Fruit fly (Drosophila melanogaster) whole organism, pupa: ENCODE data around the gene CG11977.
A peak's percentile ranks its signal among the peaks of the same experiment; 100 is the strongest.

Source experiments
- CG10348 ChIP-seq: fragments of 200-800 bp; sonication (Bioruptor generic); IDR thresholded peaks from 2 replicates; pipeline ENCODE4 v1.3.6; 2022; ENCODE audit warnings: missing biosample characterization, missing genetic modification characterization
- CG12605 ChIP-seq: fragments of 200-800 bp; sonication (Bioruptor generic); IDR thresholded peaks from 2 replicates; pipeline ENCODE4 v1.3.6; 2022; ENCODE audit warnings: missing biosample characterization, missing genetic modification characterization
- CG13204 ChIP-seq: fragments of 200-800 bp; sonication (Bioruptor generic); optimal IDR thresholded peaks from 2 replicates; lab custom pipeline; 2018; ENCODE audit warnings: missing biosample characterization, mild to moderate bottlenecking, missing genetic modification characterization, moderate library complexity
- CG14655 ChIP-seq: fragments of 200-800 bp; sonication (Bioruptor generic); optimal IDR thresholded peaks from 3 replicates; lab custom pipeline; 2017; ENCODE audit warnings: mild to moderate bottlenecking, missing biosample characterization, missing genetic modification reagents, missing genetic modification characterization
- CG15710 ChIP-seq: fragments of 200-800 bp; sonication (Bioruptor generic); optimal IDR thresholded peaks from 2 replicates; lab custom pipeline; 2018; ENCODE audit warnings: missing biosample characterization, mild to moderate bottlenecking, missing genetic modification characterization, moderate library complexity
- CG17806 ChIP-seq: fragments of 200-800 bp; sonication (Bioruptor generic); optimal IDR thresholded peaks from 2 replicates; lab custom pipeline; 2018; ENCODE audit warnings: missing biosample characterization, mild to moderate bottlenecking, missing genetic modification characterization, moderate library complexity
- CG32121 ChIP-seq: fragments of 200-800 bp; sonication (Bioruptor generic); IDR thresholded peaks from 2 replicates; pipeline ENCODE4 v1.3.6; 2022; ENCODE audit warnings: missing biosample characterization, missing genetic modification characterization
- CG34367 ChIP-seq: fragments of 200-800 bp; sonication (Bioruptor generic); optimal IDR thresholded peaks from 2 replicates; lab custom pipeline; 2018; ENCODE audit warnings: missing biosample characterization, mild to moderate bottlenecking, missing genetic modification characterization
- CG4496 ChIP-seq: fragments of 200-800 bp; sonication (Bioruptor generic); IDR thresholded peaks from 3 replicates; pipeline ENCODE4 v1.3.6; 2022; ENCODE audit warnings: missing biosample characterization, missing genetic modification characterization
- CG8159 ChIP-seq: fragments of 200-800 bp; sonication (Bioruptor generic); optimal IDR thresholded peaks from 3 replicates; lab custom pipeline; 2018; ENCODE audit warnings: missing biosample characterization, mild to moderate bottlenecking, missing genetic modification characterization, moderate library complexity
- CG8301 ChIP-seq: fragments of 200-800 bp; sonication (Bioruptor generic); optimal IDR thresholded peaks from 2 replicates; lab custom pipeline; 2018; ENCODE audit warnings: missing biosample characterization, mild to moderate bottlenecking, missing genetic modification characterization
- CG9948 ChIP-seq: fragments of 200-800 bp; sonication (Bioruptor generic); optimal IDR thresholded peaks from 2 replicates; lab custom pipeline; 2018; ENCODE audit warnings: missing biosample characterization, mild to moderate bottlenecking, missing genetic modification characterization, moderate library complexity
- D1 ChIP-seq: fragments of 200-800 bp; sonication (Bioruptor generic); optimal IDR thresholded peaks from 2 replicates; lab custom pipeline; 2018; ENCODE audit warnings: missing biosample characterization, mild to moderate bottlenecking, missing genetic modification characterization, moderate library complexity
- EcR ChIP-seq: fragments of 200-800 bp; sonication (Bioruptor generic); optimal IDR thresholded peaks from 3 replicates; lab custom pipeline; 2019; ENCODE audit warnings: missing biosample characterization, missing genetic modification characterization, mild to moderate bottlenecking, moderate library complexity, missing genetic modification reagents
- Ets98B ChIP-seq: fragments of 200-800 bp; sonication (Bioruptor generic); IDR thresholded peaks from 2 replicates; pipeline ENCODE4 v1.3.6; 2022; ENCODE audit warnings: missing biosample characterization, missing genetic modification characterization
- Pif1A ChIP-seq: fragments of 200-800 bp; sonication (Bioruptor generic); optimal IDR thresholded peaks from 3 replicates; lab custom pipeline; 2016; ENCODE audit warnings: missing biosample characterization, missing genetic modification characterization
- Pif1B ChIP-seq: fragments of 200-800 bp; sonication (Bioruptor generic); optimal IDR thresholded peaks from 3 replicates; lab custom pipeline; 2016; ENCODE audit warnings: missing biosample characterization, missing genetic modification characterization
- Snoo ChIP-seq: fragments of 200-800 bp; sonication (Bioruptor generic); optimal IDR thresholded peaks from 3 replicates; lab custom pipeline; 2017; ENCODE audit warnings: missing biosample characterization, mild to moderate bottlenecking, missing genetic modification characterization, inconsistent platforms
- fd96Ca ChIP-seq: fragments of 200-800 bp; sonication (Bioruptor generic); IDR thresholded peaks from 3 replicates; pipeline ENCODE4 v1.3.6; 2022; ENCODE audit warnings: missing biosample characterization, missing genetic modification characterization
- gl ChIP-seq: fragments of 200-800 bp; sonication (Bioruptor generic); optimal IDR thresholded peaks from 2 replicates; lab custom pipeline; 2018; ENCODE audit warnings: missing biosample characterization, mild to moderate bottlenecking, missing genetic modification characterization
- rn ChIP-seq: fragments of 200-800 bp; sonication (Bioruptor generic); IDR thresholded peaks from 2 replicates; pipeline ENCODE4 v1.3.6; 2022; ENCODE audit warnings: missing biosample characterization, missing genetic modification characterization

The CG11977 gene

dm6 chr3R:9023934-9024333, 26.4 kb downstream of the CG11977 start:
- TF ChIP-seq CG10348 (GFP tag; lab: Robert Waterston, UW) (no peak), CG17806 (tag; lab: Kevin White, UChicago) (no peak), CG15710 (tag; lab: Kevin White, UChicago) (no peak)
- TF ChIP-seq, all 21 proteins: peak for 0

DNA sequence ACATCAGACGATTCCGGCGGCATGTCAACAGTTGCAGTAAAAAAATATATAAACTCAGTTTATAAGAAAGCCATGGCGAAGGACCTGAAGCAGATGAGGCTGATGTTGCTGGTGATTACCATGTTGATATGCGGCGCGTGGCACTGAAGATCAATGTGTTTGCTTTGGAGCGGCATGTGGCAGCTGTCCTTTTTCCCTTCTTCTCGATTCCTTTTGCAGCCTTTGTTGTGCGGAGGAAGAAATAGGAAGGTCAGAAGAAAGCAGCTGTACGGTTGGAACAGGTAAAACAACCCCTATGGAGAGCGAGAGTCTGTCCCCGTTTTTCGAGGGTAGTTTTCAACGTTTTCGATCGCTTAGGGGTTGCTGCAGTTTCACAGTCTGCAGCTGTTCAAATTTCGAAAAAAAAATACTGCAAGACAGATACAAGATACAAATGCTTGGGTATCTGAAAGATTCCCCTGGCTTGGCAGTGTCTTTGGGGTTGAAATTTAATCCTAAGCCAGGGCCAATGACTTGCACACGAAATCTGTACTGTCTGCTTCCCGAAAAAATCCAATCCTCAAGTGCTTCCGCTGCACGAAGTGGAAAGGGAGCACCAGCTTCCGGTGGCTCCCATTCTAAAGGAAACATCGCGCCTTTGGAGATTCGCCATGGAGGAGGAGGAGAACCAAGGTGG, 27.5 kb downstream of the CG11977 start:
- TF ChIP-seq CG32121 (no peak), CG10348 (GFP tag; lab: Robert Waterston, UW) (no peak), CG14655 (GFP tag; lab: Kevin White, UChicago) (no peak), CG8301 (tag; lab: Kevin White, UChicago) (no peak), CG4496 (GFP tag; lab: Robert Waterston, UW) (no peak), Snoo (tag; lab: Kevin White, UChicago) (no peak), CG15710 (tag; lab: Kevin White, UChicago) (no peak)

- TF ChIP-seq CG34367 (tag; lab: Kevin White, UChicago): no peak
- no peak for TF ChIP-seq Pif1A (GFP tag; lab: Kevin White, UChicago)
- TF ChIP-seq EcR (GFP tag; lab: Kevin White, UChicago): no peak
- no peak for TF ChIP-seq CG12605 (GFP tag; lab: Robert Waterston, UW)
- no peak for TF ChIP-seq CG4496 (GFP tag; lab: Robert Waterston, UW)
- TF ChIP-seq CG9948 (tag; lab: Kevin White, UChicago): no peak
- TF ChIP-seq CG15710 (tag; lab: Kevin White, UChicago): no peak
- TF ChIP-seq CG8301 (tag; lab: Kevin White, UChicago): no peak
- no peak for TF ChIP-seq CG17806 (tag; lab: Kevin White, UChicago)
- TF ChIP-seq rn (GFP tag; lab: Robert Waterston, UW): no peak
- no peak for TF ChIP-seq CG32121
- TF ChIP-seq CG10348 (GFP tag; lab: Robert Waterston, UW): no peak
- TF ChIP-seq Snoo (tag; lab: Kevin White, UChicago): no peak
Observed at dm6 chr3R:9027082-9027481, 29.6 kb downstream of the CG11977 start.

DNA sequence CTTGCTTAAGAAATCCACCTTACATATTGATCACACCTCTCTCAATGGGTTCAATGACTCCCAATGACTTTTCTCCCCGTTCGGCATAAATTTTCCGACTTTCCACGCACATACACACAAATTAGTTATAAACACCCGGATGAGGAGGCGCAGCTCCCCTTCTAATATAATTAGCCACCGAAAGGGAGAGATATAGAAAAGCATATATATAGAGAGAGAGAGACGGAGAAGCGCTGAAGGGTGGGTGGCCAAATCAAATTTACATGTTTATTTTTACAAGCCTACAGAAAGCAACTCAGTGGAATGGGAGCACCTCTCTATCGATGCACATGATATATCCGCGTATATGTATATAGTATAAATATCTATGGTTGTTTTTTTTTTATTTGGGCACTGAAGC, 31.2 kb downstream of the CG11977 start:
- TF ChIP-seq CG8159 (tag; lab: Kevin White, UChicago): no peak
- TF ChIP-seq CG14655 (GFP tag; lab: Kevin White, UChicago): no peak
- TF ChIP-seq, all 21 proteins: peak for 0

DNA sequence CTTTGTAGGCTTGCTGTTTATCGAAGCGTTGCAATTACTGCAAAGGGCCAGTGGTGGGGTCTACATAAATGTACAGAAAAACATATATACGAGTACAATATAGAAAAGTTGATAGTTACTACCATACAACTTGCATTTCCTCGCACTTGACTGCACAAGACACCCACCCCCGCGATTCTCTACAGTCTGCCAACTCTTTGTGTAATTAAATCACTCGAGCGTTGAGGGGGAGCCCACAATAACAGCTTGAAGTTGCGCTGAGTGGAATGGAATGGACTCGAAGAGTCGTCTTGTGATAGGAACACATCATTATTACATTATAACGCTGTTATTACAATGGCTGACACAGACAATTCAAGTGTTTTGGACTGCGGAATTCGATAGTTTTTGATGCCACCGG, 31.9 kb downstream of the CG11977 start:
- TF ChIP-seq CG12605 (GFP tag; lab: Robert Waterston, UW): no peak
- peak; percentile 29 for TF ChIP-seq EcR (GFP tag; lab: Kevin White, UChicago)

- TF ChIP-seq Pif1B (GFP tag; lab: Kevin White, UChicago) (no peak), CG12605 (GFP tag; lab: Robert Waterston, UW) (no peak), Snoo (tag; lab: Kevin White, UChicago) (no peak), CG9948 (tag; lab: Kevin White, UChicago) (no peak), gl (tag; lab: Kevin White, UChicago) (no peak)
Observed at dm6 chr3R:9030006-9030749, 32.7 kb downstream of the CG11977 start.

DNA sequence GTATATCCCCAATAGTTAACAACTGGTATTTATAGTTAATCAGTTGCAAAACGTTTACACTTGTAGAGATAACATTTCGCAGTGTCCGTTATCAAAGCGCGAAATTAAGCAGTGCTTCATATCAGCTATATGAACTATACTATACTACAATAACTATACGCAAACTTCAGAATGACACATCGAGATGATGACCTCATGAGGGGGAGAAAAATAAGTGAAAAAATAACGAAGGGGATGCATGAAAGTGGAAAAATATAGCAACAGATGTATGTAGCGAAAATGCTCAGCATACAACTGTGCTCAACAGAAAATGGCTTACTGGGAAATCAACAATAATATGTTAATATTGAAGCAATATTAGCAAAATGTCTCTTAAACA, 33.2 kb downstream of the CG11977 start:
- TF ChIP-seq Pif1A (GFP tag; lab: Kevin White, UChicago) (no peak), CG15710 (tag; lab: Kevin White, UChicago) (no peak), EcR (GFP tag; lab: Kevin White, UChicago) (peak; percentile 11)

DNA sequence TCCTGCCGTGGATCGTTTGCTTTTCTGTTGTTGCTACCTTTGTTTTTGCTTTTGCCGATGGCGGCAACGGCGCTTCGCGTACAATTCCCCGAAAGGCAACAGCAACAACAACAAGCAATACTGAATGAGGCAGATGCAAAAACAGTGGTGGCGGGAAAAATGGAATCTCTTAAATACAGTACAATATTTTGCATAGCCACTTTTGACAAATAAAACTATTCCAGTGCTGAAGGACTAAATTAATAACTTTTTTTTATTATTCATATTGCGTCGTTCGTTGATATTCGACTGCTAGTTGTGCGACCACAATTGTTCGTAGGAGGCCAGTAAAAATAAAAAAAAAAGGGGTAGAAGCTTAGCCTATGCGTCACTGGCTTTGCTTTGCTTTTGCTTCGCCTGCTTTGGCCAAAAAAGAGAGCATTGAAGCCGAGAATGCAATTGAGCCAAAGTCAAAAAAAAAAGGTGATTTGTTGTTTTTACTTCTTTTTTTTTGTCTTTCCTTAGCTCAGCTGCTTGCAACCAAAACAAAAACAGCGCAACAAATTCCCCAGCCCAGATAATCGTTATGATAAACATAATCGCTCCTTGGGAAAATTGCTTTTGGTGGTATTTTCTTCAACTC, 34.4 kb downstream of the CG11977 start:
- TF ChIP-seq CG8301 (tag; lab: Kevin White, UChicago) (peak; percentile 99), Snoo (tag; lab: Kevin White, UChicago) (peak; percentile 97), CG12605 (GFP tag; lab: Robert Waterston, UW) (peak; percentile 99), CG34367 (tag; lab: Kevin White, UChicago) (peak; percentile 99), Pif1A (GFP tag; lab: Kevin White, UChicago) (peak; percentile 99), Pif1B (GFP tag; lab: Kevin White, UChicago) (peak; percentile 99), EcR (GFP tag; lab: Kevin White, UChicago) (peak; percentile 81), CG15710 (tag; lab: Kevin White, UChicago) (peak; percentile 99), CG32121 (peak; percentile 99), CG8159 (tag; lab: Kevin White, UChicago) (peak; percentile 98), gl (tag; lab: Kevin White, UChicago) (peak; percentile 98), rn (GFP tag; lab: Robert Waterston, UW) (peak; percentile 98), CG13204 (GFP tag; lab: Kevin White, UChicago) (peak; percentile 97), CG4496 (GFP tag; lab: Robert Waterston, UW) (peak; percentile 99), CG9948 (tag; lab: Kevin White, UChicago) (peak; percentile 98), CG14655 (GFP tag; lab: Kevin White, UChicago) (peak; percentile 99), Ets98B (GFP tag; lab: Robert Waterston, UW) (peak; percentile 99), CG17806 (tag; lab: Kevin White, UChicago) (peak; percentile 99), fd96Ca (peak; percentile 99), CG10348 (GFP tag; lab: Robert Waterston, UW) (peak; percentile 95), D1 (tag; lab: Kevin White, UChicago) (peak; percentile 99)
